Worm (Caenorhabditis elegans) whole organism, early embryonic: Measurements from ENCODE around the gene E02H4.2.

Experiments used
- B0310.2 ChIP-seq: sonication (generic microtip); optimal IDR thresholded peaks from 2 replicates; lab custom pipeline; 2016; ENCODE audit warnings: mild to moderate bottlenecking, missing genetic modification characterization, missing compliant biosample characterization
- F13C5.2 ChIP-seq: sonication (generic microtip); optimal IDR thresholded peaks from 2 replicates; lab custom pipeline; 2017; ENCODE audit warnings: mild to moderate bottlenecking, missing genetic modification characterization, inconsistent platforms, missing compliant biosample characterization
- ama-1 ChIP-seq: fragments of 150-350 bp; optimal IDR thresholded peaks from 2 replicates; lab custom pipeline; 2014
- ceh-36 ChIP-seq: sonication (generic microtip); optimal IDR thresholded peaks from 2 replicates; lab custom pipeline; 2016; ENCODE audit warnings: missing genetic modification characterization, inconsistent platforms, missing compliant biosample characterization
- flt-1 ChIP-seq: fragments of 200-800 bp; sonication (Bioruptor generic); IDR thresholded peaks from 2 replicates; pipeline ENCODE4 v1.3.6; 2022; ENCODE audit warnings: missing genetic modification characterization, missing compliant biosample characterization
- hmg-4 ChIP-seq: fragments of 200-800 bp; sonication (Bioruptor generic); optimal IDR thresholded peaks from 2 replicates; lab custom pipeline; 2018; ENCODE audit warnings: mild to moderate bottlenecking, missing genetic modification characterization, missing compliant biosample characterization
- hnd-1 ChIP-seq: sonication (generic microtip); optimal IDR thresholded peaks from 2 replicates; lab custom pipeline; 2016; ENCODE audit warnings: missing genetic modification characterization, missing compliant biosample characterization
- pes-1 ChIP-seq: fragments of 200-800 bp; sonication (Bioruptor generic); IDR thresholded peaks from 2 replicates; pipeline ENCODE4 v1.3.6; 2022; ENCODE audit warnings: missing genetic modification reagents, missing genetic modification characterization, missing compliant biosample characterization
- scrt-1 ChIP-seq: fragments of 200-800 bp; sonication (Bioruptor generic); IDR thresholded peaks from 2 replicates; pipeline ENCODE4 v1.3.6; 2022; ENCODE audit warnings: missing genetic modification characterization, missing compliant biosample characterization
- sea-1 ChIP-seq: fragments of 200-800 bp; sonication (Bioruptor generic); conservative IDR thresholded peaks from 2 replicates; pipeline ENCODE4 v1.3.6; 2022; ENCODE audit warnings: missing genetic modification characterization, missing compliant biosample characterization
- tbx-37 ChIP-seq: fragments of 200-800 bp; sonication (Bioruptor generic); conservative IDR thresholded peaks from 2 replicates; pipeline ENCODE4 v1.3.6; 2022; ENCODE audit warnings: missing genetic modification reagents, missing genetic modification characterization, missing compliant biosample characterization
- tra-4 ChIP-seq: sonication (generic microtip); optimal IDR thresholded peaks from 2 replicates; lab custom pipeline; 2017; ENCODE audit warnings: missing genetic modification characterization, missing compliant biosample characterization

ce11 chrX:14307667-14308066 is 26.2 kb upstream of the E02H4.2 start, which contains the start of gene gphr-2:
- TF ChIP-seq ama-1 (lab: Kevin White, UChicago) (no peak), sea-1 (GFP tag; lab: Robert Waterston, UW) (no peak), hnd-1 (tag; lab: Kevin White, UChicago) (no peak), F13C5.2 (tag; lab: Kevin White, UChicago) (no peak), tra-4 (tag; lab: Kevin White, UChicago) (no peak), tbx-37 (no peak), pes-1 (GFP tag; lab: Robert Waterston, UW) (no peak), ceh-36 (tag; lab: Kevin White, UChicago) (no peak), hmg-4 (GFP tag; lab: Kevin White, UChicago) (no peak), scrt-1 (no peak), flt-1 (no peak), B0310.2 (tag; lab: Kevin White, UChicago) (no peak)
